Fruit fly (Drosophila melanogaster) whole organism, embryonic: ENCODE results near the gene melt.

ENCODE experiments used
- CG10267 ChIP-seq: fragments of 200-800 bp; sonication (Bioruptor generic); optimal IDR thresholded peaks from 2 replicates; lab custom pipeline; 2018; ENCODE audit warnings: missing biosample characterization, mild to moderate bottlenecking, missing genetic modification characterization, moderate library complexity
- CG10979 ChIP-seq: fragments of 200-800 bp; sonication (Bioruptor generic); optimal IDR thresholded peaks from 2 replicates; lab custom pipeline; 2018; ENCODE audit warnings: missing biosample characterization, mild to moderate bottlenecking, missing genetic modification characterization, moderate library complexity
- CG11696 ChIP-seq: fragments of 200-800 bp; sonication (Bioruptor generic); IDR thresholded peaks from 2 replicates; pipeline ENCODE4 v1.3.6; 2022; ENCODE audit warnings: missing biosample characterization, missing genetic modification characterization
- CG12219 ChIP-seq: fragments of 200-800 bp; sonication (Bioruptor generic); optimal IDR thresholded peaks from 3 replicates; lab custom pipeline; 2018; ENCODE audit warnings: missing biosample characterization, mild to moderate bottlenecking, missing genetic modification characterization
- CG15514 ChIP-seq: fragments of 200-800 bp; sonication (Bioruptor generic); optimal IDR thresholded peaks from 3 replicates; lab custom pipeline; 2017; ENCODE audit warnings: missing biosample characterization, missing genetic modification characterization, mild to moderate bottlenecking, moderate library complexity, missing genetic modification reagents
- CG17359 ChIP-seq: fragments of 200-800 bp; sonication (Bioruptor generic); optimal IDR thresholded peaks from 3 replicates; lab custom pipeline; 2018; ENCODE audit warnings: missing biosample characterization, mild to moderate bottlenecking, missing genetic modification characterization, moderate library complexity
- CG17912 ChIP-seq: fragments of 200-800 bp; sonication (Bioruptor generic); optimal IDR thresholded peaks from 2 replicates; lab custom pipeline; 2018; ENCODE audit warnings: missing biosample characterization, mild to moderate bottlenecking, missing genetic modification characterization
- CG18262 ChIP-seq: fragments of 200-800 bp; optimal IDR thresholded peaks from 3 replicates; lab custom pipeline; 2019; ENCODE audit warnings: missing biosample characterization, mild to moderate bottlenecking, missing genetic modification characterization, moderate library complexity
- CG2120 ChIP-seq: fragments of 200-800 bp; sonication (Bioruptor generic); optimal IDR thresholded peaks from 3 replicates; lab custom pipeline; 2016; ENCODE audit warnings: missing biosample characterization, missing genetic modification characterization
- CG2678 ChIP-seq: fragments of 200-800 bp; sonication (Bioruptor generic); optimal IDR thresholded peaks from 3 replicates; lab custom pipeline; 2019; ENCODE audit warnings: missing biosample characterization, mild to moderate bottlenecking, missing genetic modification characterization, moderate library complexity
- CG31224 ChIP-seq: fragments of 200-800 bp; sonication (Bioruptor generic); IDR thresholded peaks from 2 replicates; pipeline ENCODE4 v1.3.6; 2022; ENCODE audit warnings: missing biosample characterization, missing genetic modification characterization
- CG3163 ChIP-seq: fragments of 200-800 bp; sonication (Bioruptor generic); optimal IDR thresholded peaks from 3 replicates; lab custom pipeline; 2016; ENCODE audit warnings: missing biosample characterization, missing genetic modification characterization
- CG33213 ChIP-seq: fragments of 200-800 bp; sonication (Bioruptor generic); optimal IDR thresholded peaks from 3 replicates; lab custom pipeline; 2016; ENCODE audit warnings: missing biosample characterization, missing genetic modification characterization
- CG34376 ChIP-seq: fragments of 200-800 bp; sonication (Bioruptor generic); optimal IDR thresholded peaks from 2 replicates; lab custom pipeline; 2018; ENCODE audit warnings: missing biosample characterization, mild to moderate bottlenecking, missing genetic modification characterization
- CG5953 ChIP-seq: fragments of 200-800 bp; sonication (Bioruptor generic); IDR thresholded peaks from 2 replicates; pipeline ENCODE4 v1.3.6; 2022; ENCODE audit warnings: missing biosample characterization, missing genetic modification characterization
- CG7745 ChIP-seq: fragments of 200-800 bp; sonication (Bioruptor generic); optimal IDR thresholded peaks from 2 replicates; lab custom pipeline; 2018; ENCODE audit warnings: missing biosample characterization, mild to moderate bottlenecking, missing genetic modification characterization, moderate library complexity
- CG7839 ChIP-seq: fragments of 200-800 bp; sonication (Bioruptor generic); optimal IDR thresholded peaks from 3 replicates; lab custom pipeline; 2018; ENCODE audit warnings: missing biosample characterization, mild to moderate bottlenecking, missing genetic modification characterization, moderate library complexity
- CrebB ChIP-seq: fragments of 200-800 bp; sonication (Bioruptor generic); optimal IDR thresholded peaks from 3 replicates; lab custom pipeline; 2018; ENCODE audit warnings: missing biosample characterization, mild to moderate bottlenecking, missing genetic modification characterization
- Doc3 ChIP-seq: fragments of 200-800 bp; sonication (Bioruptor generic); IDR thresholded peaks from 3 replicates; pipeline ENCODE4 v1.3.6; 2022; ENCODE audit warnings: missing biosample characterization, missing genetic modification characterization; ENCODE audit not compliant: partially characterized antibody
- Eip74EF ChIP-seq, 2 experiments: fragments of 200-800 bp in 1 of 2; fragments of >200 bp in 1 of 2; sonication (Bioruptor generic) in 1 of 2; optimal IDR thresholded peaks; 2 replicates each; lab custom pipeline; 2017 to 2019; ENCODE audit warnings: missing biosample characterization in 2 of 2, missing genetic modification characterization in 2 of 2, mild to moderate bottlenecking in 1 of 2, moderate library complexity in 1 of 2
- H15 ChIP-seq: fragments of 200-800 bp; sonication (Bioruptor generic); IDR thresholded peaks from 3 replicates; pipeline ENCODE4 v1.3.6; 2022; ENCODE audit warnings: missing biosample characterization, missing genetic modification characterization
- Jarid2 ChIP-seq: fragments of 200-800 bp; sonication (Bioruptor generic); optimal IDR thresholded peaks from 3 replicates; lab custom pipeline; 2017; ENCODE audit warnings: mild to moderate bottlenecking, missing biosample characterization, missing genetic modification reagents, missing genetic modification characterization
- MESR4 ChIP-seq: fragments of 200-800 bp; sonication (Bioruptor generic); optimal IDR thresholded peaks from 2 replicates; lab custom pipeline; 2018; ENCODE audit warnings: missing biosample characterization, mild to moderate bottlenecking, missing genetic modification characterization, moderate library complexity
- Mes4 ChIP-seq: fragments of 200-800 bp; sonication (Bioruptor generic); optimal IDR thresholded peaks from 2 replicates; lab custom pipeline; 2016; ENCODE audit warnings: missing biosample characterization, missing genetic modification characterization
- Pdp1 ChIP-seq, 2 experiments: fragments of 200-800 bp; sonication (Bioruptor generic); optimal IDR thresholded peaks; 3 replicates each; lab custom pipeline; 2016; ENCODE audit warnings: missing biosample characterization in 2 of 2, missing genetic modification characterization in 2 of 2, mild to moderate bottlenecking in 1 of 2, moderate library complexity in 1 of 2
- Rfx ChIP-seq: fragments of 200-800 bp; sonication (Bioruptor generic); IDR thresholded peaks from 2 replicates; pipeline ENCODE4 v1.3.6; 2022; ENCODE audit warnings: missing biosample characterization, missing genetic modification characterization
- Sox102F ChIP-seq: fragments of 200-800 bp; sonication (Bioruptor generic); optimal IDR thresholded peaks from 2 replicates; lab custom pipeline; 2018; ENCODE audit warnings: missing biosample characterization, mild to moderate bottlenecking, missing genetic modification characterization, moderate library complexity
- Trl ChIP-seq, 3 experiments: fragments of >200 bp in 2 of 3; fragments of 200-800 bp in 1 of 3; sonication (Bioruptor generic) in 1 of 3; optimal IDR thresholded peaks; 2 replicates in 1 of 3; 3 replicates in 2 of 3; lab custom pipeline; 2016 to 2017; ENCODE audit warnings: missing biosample characterization in 1 of 3, missing genetic modification characterization in 1 of 3
- Xrp1 ChIP-seq: fragments of 200-800 bp; sonication (Bioruptor generic); IDR thresholded peaks from 2 replicates; pipeline ENCODE4 v1.3.6; 2022; ENCODE audit warnings: missing biosample characterization, missing genetic modification characterization
- abd-A ChIP-seq: fragments of 200-800 bp; sonication (Bioruptor generic); optimal IDR thresholded peaks from 3 replicates; lab custom pipeline; 2019; ENCODE audit warnings: missing biosample characterization, mild to moderate bottlenecking, missing genetic modification characterization, moderate library complexity
- aop ChIP-seq: fragments of 200-800 bp; sonication (Bioruptor generic); IDR thresholded peaks from 2 replicates; pipeline ENCODE4 v1.3.6; 2022; ENCODE audit warnings: missing biosample characterization, missing genetic modification characterization
- bigmax ChIP-seq: fragments of 200-800 bp; sonication (Bioruptor generic); optimal IDR thresholded peaks from 2 replicates; lab custom pipeline; 2018; ENCODE audit warnings: missing biosample characterization, mild to moderate bottlenecking, missing genetic modification characterization
- cwo ChIP-seq: fragments of 200-800 bp; sonication (Bioruptor generic); optimal IDR thresholded peaks from 3 replicates; lab custom pipeline; 2017; ENCODE audit warnings: missing biosample characterization, missing genetic modification characterization, mild to moderate bottlenecking, moderate library complexity, missing genetic modification reagents
- dm ChIP-seq: fragments of 200-800 bp; sonication (Bioruptor generic); optimal IDR thresholded peaks from 3 replicates; lab custom pipeline; 2016; ENCODE audit warnings: missing biosample characterization, missing genetic modification characterization
- dmrt11E ChIP-seq: fragments of 200-800 bp; sonication (Bioruptor generic); optimal IDR thresholded peaks from 3 replicates; lab custom pipeline; 2018; ENCODE audit warnings: missing biosample characterization, mild to moderate bottlenecking, missing genetic modification characterization, moderate library complexity
- en ChIP-seq: fragments of 200-800 bp; sonication (Bioruptor generic); optimal IDR thresholded peaks from 2 replicates; lab custom pipeline; 2016; ENCODE audit warnings: missing biosample characterization, missing genetic modification characterization
- esg ChIP-seq: fragments of 200-800 bp; sonication (Bioruptor generic); conservative IDR thresholded peaks from 2 replicates; pipeline ENCODE4 v1.3.6; 2022; ENCODE audit warnings: missing biosample characterization, missing genetic modification characterization
- gfzf ChIP-seq: fragments of 200-800 bp; sonication (Bioruptor generic); optimal IDR thresholded peaks from 2 replicates; lab custom pipeline; 2016; ENCODE audit warnings: missing biosample characterization, mild to moderate bottlenecking, missing genetic modification characterization, moderate library complexity
- jing ChIP-seq: fragments of 200-800 bp; sonication (Bioruptor generic); optimal IDR thresholded peaks from 2 replicates; lab custom pipeline; 2018; ENCODE audit warnings: missing biosample characterization, mild to moderate bottlenecking, missing genetic modification characterization
- kni ChIP-seq: fragments of 200-800 bp; sonication (Bioruptor generic); optimal IDR thresholded peaks from 3 replicates; lab custom pipeline; 2017; ENCODE audit warnings: mild to moderate bottlenecking, missing biosample characterization, missing genetic modification reagents, missing genetic modification characterization
- lab ChIP-seq: fragments of 200-800 bp; sonication (Bioruptor generic); optimal IDR thresholded peaks from 3 replicates; lab custom pipeline; 2017; ENCODE audit warnings: missing biosample characterization, missing genetic modification characterization, mild to moderate bottlenecking, moderate library complexity, missing genetic modification reagents
- luna ChIP-seq: fragments of 200-800 bp; sonication (Bioruptor generic); optimal IDR thresholded peaks from 2 replicates; lab custom pipeline; 2016; ENCODE audit warnings: missing biosample characterization, missing genetic modification characterization
- sd ChIP-seq: fragments of 200-800 bp; sonication (Bioruptor generic); optimal IDR thresholded peaks from 3 replicates; lab custom pipeline; 2018; ENCODE audit warnings: missing biosample characterization, mild to moderate bottlenecking, missing genetic modification characterization, moderate library complexity
- tx ChIP-seq: fragments of 200-800 bp; sonication (Bioruptor generic); optimal IDR thresholded peaks from 2 replicates; lab custom pipeline; 2016; ENCODE audit warnings: missing biosample characterization, missing genetic modification characterization

The melt gene

DNA sequence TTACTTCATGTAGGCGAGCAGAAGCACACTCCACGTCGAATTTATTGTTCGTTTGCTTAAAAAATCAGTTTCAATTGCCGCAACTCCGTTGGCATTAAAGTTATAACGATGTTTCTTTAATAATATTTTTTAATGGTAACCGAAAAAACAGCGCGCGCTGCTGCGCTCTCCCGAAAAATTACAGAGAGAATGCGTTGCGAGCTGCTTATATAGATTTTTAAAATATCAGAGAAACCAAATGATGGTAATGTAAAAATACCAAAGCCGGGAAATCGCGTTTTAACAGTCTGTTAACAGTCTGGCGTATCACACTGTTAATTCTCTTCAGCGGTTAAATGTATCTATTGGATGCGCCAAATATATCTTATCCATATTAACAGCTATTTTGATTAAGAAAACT, 22.6 kb downstream of the melt start, which contains the start of gene corn (continued):
- TF ChIP-seq esg (GFP tag; lab: Robert Waterston, UW) = no peak
- TF ChIP-seq CG7839 (tag; lab: Kevin White, UChicago) = no peak
- no peak for TF ChIP-seq Xrp1 (GFP tag; lab: Robert Waterston, UW)
- no peak for TF ChIP-seq CG17912 (GFP tag; lab: Kevin White, UChicago)
- peak; percentile 87 for TF ChIP-seq Jarid2
- no peak for TF ChIP-seq CG12219
- no peak for TF ChIP-seq aop
- no peak for TF ChIP-seq en
- TF ChIP-seq CG10267 (tag; lab: Kevin White, UChicago) = no peak
- TF ChIP-seq gfzf (GFP tag; lab: Kevin White, UChicago) = peak; percentile 71
- TF ChIP-seq Sox102F (GFP tag; lab: Kevin White, UChicago) = no peak
- TF ChIP-seq Mes4 = no peak
- TF ChIP-seq CG2678 = no peak
- TF ChIP-seq Rfx = no peak
- TF ChIP-seq MESR4 = peak; percentile 7
- no peak for TF ChIP-seq jing (GFP tag; lab: Kevin White, UChicago)
- TF ChIP-seq CG7745 (tag; lab: Kevin White, UChicago) = no peak
- TF ChIP-seq luna = no peak
- no peak for TF ChIP-seq CrebB
- TF ChIP-seq Trl (optimal IDR thresholded peaks at IDR 0.05; lab: Kevin White, UChicago) = peak; percentile 46 to 52
- TF ChIP-seq Trl (GFP tag; optimal IDR thresholded peaks at IDR 0.05; lab: Kevin White, UChicago) = no peak
- no peak for TF ChIP-seq sd (tag; lab: Kevin White, UChicago)
- no peak for TF ChIP-seq kni (GFP tag; lab: Kevin White, UChicago)
- no peak for TF ChIP-seq CG18262
- no peak for TF ChIP-seq CG10979
- peak; percentile 14 for TF ChIP-seq lab (GFP tag; lab: Kevin White, UChicago)
- no peak for TF ChIP-seq Eip74EF (GFP tag; optimal IDR thresholded peaks at IDR 0.05; lab: Kevin White, UChicago)
- TF ChIP-seq tx (GFP tag; lab: Kevin White, UChicago) = no peak
- TF ChIP-seq CG3163 = no peak
- TF ChIP-seq Doc3 (GFP tag; lab: Robert Waterston, UW) = no peak
- TF ChIP-seq dm (GFP tag; lab: Kevin White, UChicago) = no peak
- TF ChIP-seq CG17359 (tag; lab: Kevin White, UChicago) = no peak
- no peak for TF ChIP-seq H15 (GFP tag; lab: Robert Waterston, UW)
- no peak for TF ChIP-seq CG31224 (GFP tag; lab: Robert Waterston, UW)
- TF ChIP-seq dmrt11E (tag; lab: Kevin White, UChicago) = no peak
- TF ChIP-seq abd-A (tag; lab: Kevin White, UChicago) = no peak

DNA sequence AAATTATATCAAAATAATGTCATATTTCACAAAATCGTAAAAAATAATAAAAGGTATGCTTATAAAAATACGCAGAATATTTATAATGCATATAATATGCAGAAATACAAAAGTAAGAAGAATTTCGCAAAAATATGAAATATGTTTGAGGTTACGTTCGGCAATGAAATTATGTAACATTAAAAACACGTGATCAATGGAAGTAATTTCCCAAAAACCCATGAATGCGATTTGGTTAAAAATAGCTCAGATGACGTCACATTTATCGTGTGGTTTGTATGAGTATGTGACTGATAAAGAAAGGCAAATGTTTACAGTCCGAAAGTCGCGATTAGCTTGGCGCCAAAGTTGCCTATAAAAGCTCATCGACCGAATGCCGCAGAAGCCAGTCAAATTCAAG, 23.4 kb downstream of the melt start, which contains the start of gene CG8620:
TSS of gene CG8620 (plus strand) at position 387 of the 400 bp plus-strand sequence.
- TF ChIP-seq CG33213 (GFP tag; lab: Kevin White, UChicago) (no peak), bigmax (GFP tag; lab: Kevin White, UChicago) (peak; percentile 64), CG34376 (GFP tag; lab: Kevin White, UChicago) (peak; percentile 4), CG2120 (GFP tag; lab: Kevin White, UChicago) (no peak), Pdp1 (GFP tag; optimal IDR thresholded peaks at IDR 0.05; lab: Kevin White, UChicago) (peak in 1 of 2 experiments; percentile 69), CG11696 (GFP tag; lab: Robert Waterston, UW) (no peak), cwo (GFP tag; lab: Kevin White, UChicago) (peak; percentile 8), CG5953 (GFP tag; lab: Robert Waterston, UW) (no peak), CG15514 (GFP tag; lab: Kevin White, UChicago) (peak; percentile 0)
